Fruit fly (Drosophila melanogaster) whole organism, embryonic: ENCODE data around the gene mib2.
A peak's percentile ranks its signal among the peaks of the same experiment; 100 is the strongest.

ENCODE experiments used
- Ada2b ChIP-seq: fragments of 200-800 bp; sonication (Bioruptor generic); IDR thresholded peaks from 2 replicates; pipeline ENCODE4 v1.3.6; 2022; ENCODE audit warnings: missing biosample characterization, missing genetic modification characterization
- Atf-2 ChIP-seq: fragments of 200-800 bp; sonication (Bioruptor generic); optimal IDR thresholded peaks from 2 replicates; lab custom pipeline; 2016; ENCODE audit warnings: missing biosample characterization, missing genetic modification characterization
- BEAF-32 ChIP-seq: fragments of 200-800 bp; sonication (Bioruptor generic); optimal IDR thresholded peaks from 3 replicates; lab custom pipeline; 2017; ENCODE audit warnings: missing biosample characterization, missing genetic modification characterization, mild to moderate bottlenecking, moderate library complexity, missing genetic modification reagents
- CG10565 ChIP-seq: fragments of 200-800 bp; sonication (Bioruptor generic); optimal IDR thresholded peaks from 3 replicates; lab custom pipeline; 2016; ENCODE audit warnings: missing biosample characterization, mild to moderate bottlenecking, missing genetic modification characterization
- CG11695 ChIP-seq: fragments of 200-800 bp; sonication (Bioruptor generic); IDR thresholded peaks from 3 replicates; pipeline ENCODE4 v1.3.6; 2022; ENCODE audit warnings: missing biosample characterization, missing genetic modification characterization
- CG12104 ChIP-seq: fragments of 200-800 bp; sonication (Bioruptor generic); optimal IDR thresholded peaks from 3 replicates; lab custom pipeline; 2016; ENCODE audit warnings: missing biosample characterization, missing genetic modification characterization
- CG14050 ChIP-seq: fragments of 200-800 bp; sonication (Bioruptor generic); IDR thresholded peaks from 3 replicates; pipeline ENCODE4 v1.3.6; 2022; ENCODE audit warnings: missing biosample characterization, missing genetic modification characterization
- CG14667 ChIP-seq: fragments of 200-800 bp; sonication (Bioruptor generic); IDR thresholded peaks from 2 replicates; pipeline ENCODE4 v1.3.6; 2022; ENCODE audit warnings: missing biosample characterization, missing genetic modification characterization
- CG1602 ChIP-seq: fragments of 200-800 bp; sonication (Bioruptor generic); optimal IDR thresholded peaks from 3 replicates; lab custom pipeline; 2016; ENCODE audit warnings: missing biosample characterization, missing genetic modification characterization
- CG17359 ChIP-seq: fragments of 200-800 bp; sonication (Bioruptor generic); optimal IDR thresholded peaks from 3 replicates; lab custom pipeline; 2018; ENCODE audit warnings: missing biosample characterization, mild to moderate bottlenecking, missing genetic modification characterization, moderate library complexity
- CG17829 ChIP-seq: fragments of 200-800 bp; optimal IDR thresholded peaks from 2 replicates; lab custom pipeline; 2019; ENCODE audit warnings: missing biosample characterization, mild to moderate bottlenecking, missing genetic modification characterization, moderate library complexity
- CG18764 ChIP-seq: fragments of 200-800 bp; sonication (Bioruptor generic); optimal IDR thresholded peaks from 3 replicates; lab custom pipeline; 2016; ENCODE audit warnings: missing biosample characterization, missing genetic modification characterization
- CG2116 ChIP-seq: fragments of 200-800 bp; sonication (Bioruptor generic); optimal IDR thresholded peaks from 3 replicates; lab custom pipeline; 2018; ENCODE audit warnings: missing biosample characterization, mild to moderate bottlenecking, missing genetic modification characterization
- CG2678 ChIP-seq: fragments of 200-800 bp; sonication (Bioruptor generic); optimal IDR thresholded peaks from 3 replicates; lab custom pipeline; 2019; ENCODE audit warnings: missing biosample characterization, mild to moderate bottlenecking, missing genetic modification characterization, moderate library complexity
- CG2889 ChIP-seq: fragments of 200-800 bp; sonication (Bioruptor generic); IDR thresholded peaks from 3 replicates; pipeline ENCODE4 v1.3.6; 2022; ENCODE audit warnings: missing biosample characterization, missing genetic modification characterization
- CG34224 ChIP-seq: fragments of 200-800 bp; sonication (Bioruptor generic); IDR thresholded peaks from 3 replicates; pipeline ENCODE4 v1.3.6; 2022; ENCODE audit warnings: missing biosample characterization, missing genetic modification characterization; ENCODE audit not compliant: partially characterized antibody
- CG4707 ChIP-seq: fragments of 200-800 bp; sonication (Bioruptor generic); optimal IDR thresholded peaks from 2 replicates; lab custom pipeline; 2018; ENCODE audit warnings: missing biosample characterization, mild to moderate bottlenecking, missing genetic modification characterization, moderate library complexity
- CG5180 ChIP-seq: fragments of 200-800 bp; sonication (Bioruptor generic); optimal IDR thresholded peaks from 3 replicates; lab custom pipeline; 2017; ENCODE audit warnings: missing biosample characterization, missing genetic modification characterization, mild to moderate bottlenecking, moderate library complexity, missing genetic modification reagents
- CG6765 ChIP-seq: fragments of 200-800 bp; sonication (Bioruptor generic); optimal IDR thresholded peaks from 3 replicates; lab custom pipeline; 2017; ENCODE audit warnings: missing biosample characterization, mild to moderate bottlenecking, missing genetic modification characterization
- CG6854 ChIP-seq: fragments of 200-800 bp; sonication (Bioruptor generic); optimal IDR thresholded peaks from 3 replicates; lab custom pipeline; 2017; ENCODE audit warnings: missing biosample characterization, mild to moderate bottlenecking, missing genetic modification characterization
- CG7271 ChIP-seq: fragments of 200-800 bp; sonication (Bioruptor generic); optimal IDR thresholded peaks from 2 replicates; lab custom pipeline; 2018; ENCODE audit warnings: missing biosample characterization, mild to moderate bottlenecking, missing genetic modification characterization, moderate library complexity
- CG7987 ChIP-seq: fragments of 200-800 bp; sonication (Bioruptor generic); optimal IDR thresholded peaks from 2 replicates; lab custom pipeline; 2018; ENCODE audit warnings: missing biosample characterization, mild to moderate bottlenecking, missing genetic modification characterization, moderate library complexity
- D ChIP-seq, 2 experiments: fragments of 200-800 bp in 1 of 2; fragments of >200 bp in 1 of 2; sonication (Bioruptor generic) in 1 of 2; optimal IDR thresholded peaks; 2 replicates in 1 of 2; 3 replicates in 1 of 2; lab custom pipeline; 2017; ENCODE audit warnings: mild to moderate bottlenecking in 1 of 2, missing biosample characterization in 1 of 2, missing genetic modification characterization in 1 of 2, missing genetic modification reagents in 1 of 2
- Dad ChIP-seq: fragments of 200-800 bp; sonication (Bioruptor generic); optimal IDR thresholded peaks from 3 replicates; lab custom pipeline; 2016; ENCODE audit warnings: missing biosample characterization, missing genetic modification characterization
- Gsc ChIP-seq: fragments of 200-800 bp; sonication (Bioruptor generic); IDR thresholded peaks from 2 replicates; pipeline ENCODE4 v1.3.6; 2022; ENCODE audit warnings: missing biosample characterization, missing genetic modification characterization
- HLHmδ ChIP-seq: fragments of 200-800 bp; sonication (Bioruptor generic); optimal IDR thresholded peaks from 2 replicates; lab custom pipeline; 2018; ENCODE audit warnings: missing biosample characterization, mild to moderate bottlenecking, missing genetic modification characterization, moderate library complexity
- HmgD ChIP-seq: fragments of 200-800 bp; sonication (Bioruptor generic); optimal IDR thresholded peaks from 3 replicates; lab custom pipeline; 2016; ENCODE audit warnings: missing biosample characterization, missing genetic modification characterization
- Hsf ChIP-seq: fragments of 200-800 bp; sonication (Bioruptor generic); optimal IDR thresholded peaks from 3 replicates; lab custom pipeline; 2016; ENCODE audit warnings: missing biosample characterization, missing genetic modification characterization
- Mad ChIP-seq: fragments of 200-800 bp; sonication (Bioruptor generic); optimal IDR thresholded peaks from 2 replicates; lab custom pipeline; 2016; ENCODE audit warnings: missing biosample characterization, missing genetic modification characterization
- NK7.1 ChIP-seq: fragments of 200-800 bp; sonication (Bioruptor generic); optimal IDR thresholded peaks from 3 replicates; lab custom pipeline; 2016; ENCODE audit warnings: missing biosample characterization, missing genetic modification characterization
- NfI ChIP-seq: fragments of 200-800 bp; sonication (Bioruptor generic); optimal IDR thresholded peaks from 3 replicates; lab custom pipeline; 2018; ENCODE audit warnings: missing biosample characterization, mild to moderate bottlenecking, missing genetic modification characterization, moderate library complexity
- Scr ChIP-seq: fragments of 200-800 bp; sonication (Bioruptor generic); IDR thresholded peaks from 2 replicates; pipeline ENCODE4 v1.3.6; 2022; ENCODE audit warnings: missing biosample characterization, missing genetic modification characterization; ENCODE audit not compliant: partially characterized antibody
- Ssrp ChIP-seq: fragments of 200-800 bp; sonication (Bioruptor generic); optimal IDR thresholded peaks from 2 replicates; lab custom pipeline; 2018; ENCODE audit warnings: missing biosample characterization, mild to moderate bottlenecking, missing genetic modification characterization, moderate library complexity
- amos ChIP-seq: fragments of 200-800 bp; sonication (Bioruptor generic); IDR thresholded peaks from 2 replicates; pipeline ENCODE4 v1.3.6; 2022; ENCODE audit warnings: missing biosample characterization, missing genetic modification characterization; ENCODE audit not compliant: partially characterized antibody
- dimm ChIP-seq: fragments of 200-800 bp; sonication (Bioruptor generic); IDR thresholded peaks from 2 replicates; pipeline ENCODE4 v1.3.6; 2022; ENCODE audit warnings: missing biosample characterization, missing genetic modification characterization
- ems ChIP-seq: fragments of 200-800 bp; sonication (Bioruptor generic); optimal IDR thresholded peaks from 3 replicates; lab custom pipeline; 2016; ENCODE audit warnings: missing biosample characterization, missing genetic modification characterization
- fd3F ChIP-seq: fragments of 200-800 bp; sonication (Bioruptor generic); optimal IDR thresholded peaks from 2 replicates; lab custom pipeline; 2018; ENCODE audit warnings: missing biosample characterization, mild to moderate bottlenecking, missing genetic modification characterization, moderate library complexity
- inv ChIP-seq: fragments of 200-800 bp; sonication (Bioruptor generic); IDR thresholded peaks from 2 replicates; pipeline ENCODE4 v1.3.6; 2022; ENCODE audit warnings: missing biosample characterization, missing genetic modification characterization; ENCODE audit not compliant: partially characterized antibody
- kah ChIP-seq: fragments of 200-800 bp; sonication (Bioruptor generic); optimal IDR thresholded peaks from 2 replicates; lab custom pipeline; 2018; ENCODE audit warnings: missing biosample characterization, mild to moderate bottlenecking, missing genetic modification characterization
- lmd ChIP-seq: fragments of 200-800 bp; sonication (Bioruptor generic); IDR thresholded peaks from 2 replicates; pipeline ENCODE4 v1.3.6; 2022; ENCODE audit warnings: missing biosample characterization, missing genetic modification characterization
- pum ChIP-seq: fragments of 200-800 bp; sonication (Bioruptor generic); optimal IDR thresholded peaks from 2 replicates; lab custom pipeline; 2016; ENCODE audit warnings: missing biosample characterization, missing genetic modification characterization
- row ChIP-seq: fragments of 200-800 bp; sonication (Bioruptor generic); IDR thresholded peaks from 3 replicates; pipeline ENCODE4 v1.3.6; 2022; ENCODE audit warnings: missing biosample characterization, missing genetic modification characterization
- sc ChIP-seq, 3 experiments: fragments of >200 bp in 2 of 3; fragments of 200-800 bp in 1 of 3; sonication (Bioruptor generic) in 1 of 3; optimal IDR thresholded peaks; 2 replicates in 2 of 3; 3 replicates in 1 of 3; lab custom pipeline; 2017; ENCODE audit warnings: mild to moderate bottlenecking in 1 of 3, missing biosample characterization in 1 of 3, missing genetic modification characterization in 1 of 3, missing genetic modification reagents in 1 of 3
- sens-2 ChIP-seq: fragments of 200-800 bp; sonication (Bioruptor generic); IDR thresholded peaks from 2 replicates; pipeline ENCODE4 v1.3.6; 2022; ENCODE audit warnings: missing biosample characterization, missing genetic modification characterization
- sna ChIP-seq: fragments of 200-800 bp; sonication (Bioruptor generic); IDR thresholded peaks from 2 replicates; pipeline ENCODE4 v1.3.6; 2022; ENCODE audit warnings: missing biosample characterization, missing genetic modification characterization; ENCODE audit not compliant: partially characterized antibody
- trh ChIP-seq: fragments of 200-800 bp; sonication (Bioruptor generic); optimal IDR thresholded peaks from 2 replicates; lab custom pipeline; 2016; ENCODE audit warnings: missing biosample characterization, missing genetic modification characterization
- tup ChIP-seq: fragments of 200-800 bp; sonication (Bioruptor generic); optimal IDR thresholded peaks from 2 replicates; lab custom pipeline; 2016; ENCODE audit warnings: missing biosample characterization, mild to moderate bottlenecking, missing genetic modification characterization, moderate library complexity

Gene mib2

dm6 chr2L:19011895-19012645 is 22.2 kb upstream of the mib2 start (continued):
- TF ChIP-seq Ssrp (tag; lab: Kevin White, UChicago): peak; percentile 73
- TF ChIP-seq pum (GFP tag; lab: Kevin White, UChicago): peak; percentile 74
- no peak for TF ChIP-seq CG10565
- peak; percentile 67 for TF ChIP-seq Dad
- peak; percentile 71 for TF ChIP-seq tup (GFP tag; lab: Kevin White, UChicago)
- no peak for TF ChIP-seq CG7271 (tag; lab: Kevin White, UChicago)
- peak; percentile 8 for TF ChIP-seq CG6765
- TF ChIP-seq kah (GFP tag; lab: Kevin White, UChicago): no peak
- peak; percentile 66 for TF ChIP-seq Gsc (GFP tag; lab: Robert Waterston, UW)
- peak; percentile 18 for TF ChIP-seq CG6854 (GFP tag; lab: Kevin White, UChicago)
- peak; percentile 75 for TF ChIP-seq CG11695 (GFP tag; lab: Robert Waterston, UW)
- peak; percentile 67 for TF ChIP-seq CG1602 (GFP tag; lab: Kevin White, UChicago)
- TF ChIP-seq sc (optimal IDR thresholded peaks at IDR 0.05; lab: Kevin White, UChicago): no peak
- peak; percentile 59 for TF ChIP-seq sc (GFP tag; optimal IDR thresholded peaks at IDR 0.05; lab: Kevin White, UChicago)
- peak; percentile 83 for TF ChIP-seq NfI (GFP tag; lab: Kevin White, UChicago)
- TF ChIP-seq NK7.1: peak; percentile 56
- TF ChIP-seq CG18764 (GFP tag; lab: Kevin White, UChicago): peak; percentile 37
- TF ChIP-seq lmd (GFP tag; lab: Robert Waterston, UW): peak; percentile 88
- TF ChIP-seq inv (GFP tag; lab: Robert Waterston, UW): no peak
- TF ChIP-seq CG17359 (tag; lab: Kevin White, UChicago): peak; percentile 82
- 0 out of 2 replicates have a peak, but pooled peaks have one; percentile 8 for TF ChIP-seq dimm (GFP tag; lab: Robert Waterston, UW)
- TF ChIP-seq Atf-2 (GFP tag; lab: Kevin White, UChicago): peak; percentile 76
- peak; percentile 74; the same call in 2 of the 3 replicates for TF ChIP-seq CG2889
- TF ChIP-seq CG7987 (GFP tag; lab: Kevin White, UChicago): peak; percentile 54
- TF ChIP-seq CG14667: peak; percentile 69
- no peak for TF ChIP-seq HLHmδ (GFP tag; lab: Kevin White, UChicago)
- no peak for TF ChIP-seq D (optimal IDR thresholded peaks at IDR 0.05; lab: Kevin White, UChicago)
- TF ChIP-seq D (GFP tag; optimal IDR thresholded peaks at IDR 0.05; lab: Kevin White, UChicago): peak; percentile 70
- TF ChIP-seq Hsf (GFP tag; lab: Kevin White, UChicago): peak; percentile 78
- no peak for TF ChIP-seq trh (GFP tag; lab: Kevin White, UChicago)
- no peak for TF ChIP-seq sna (GFP tag; lab: Robert Waterston, UW)
- TF ChIP-seq fd3F (GFP tag; lab: Kevin White, UChicago): peak; percentile 79
- TF ChIP-seq CG17829 (tag; lab: Kevin White, UChicago): peak; percentile 67
- TF ChIP-seq sens-2 (GFP tag; lab: Robert Waterston, UW): peak; percentile 50; the same call in 1 of the 2 replicates
- no peak for TF ChIP-seq Scr (GFP tag; lab: Robert Waterston, UW)
- no peak for TF ChIP-seq CG4707 (GFP tag; lab: Kevin White, UChicago)
- TF ChIP-seq BEAF-32 (GFP tag; lab: Kevin White, UChicago): no peak
- peak; percentile 65 for TF ChIP-seq CG5180 (GFP tag; lab: Kevin White, UChicago)
- TF ChIP-seq row: peak; percentile 95
- peak; percentile 18 for TF ChIP-seq CG12104
- peak; percentile 83 for TF ChIP-seq Ada2b (GFP tag; lab: Robert Waterston, UW)
- peak; percentile 76 for TF ChIP-seq CG14050 (GFP tag; lab: Robert Waterston, UW)
- peak; percentile 77 for TF ChIP-seq ems (GFP tag; lab: Kevin White, UChicago)
- peak; percentile 90 for TF ChIP-seq CG2678 (tag; lab: Kevin White, UChicago)
- peak; percentile 59 for TF ChIP-seq HmgD (GFP tag; lab: Kevin White, UChicago)
- peak; percentile 56 for TF ChIP-seq Mad (GFP tag; lab: Kevin White, UChicago)
- TF ChIP-seq CG2116 (GFP tag; lab: Kevin White, UChicago): peak; percentile 22
- no peak for TF ChIP-seq CG34224 (GFP tag; lab: Robert Waterston, UW)
- no peak for TF ChIP-seq amos (GFP tag; lab: Robert Waterston, UW)
